Worm (Caenorhabditis elegans) whole organism, midembryonic: ENCODE data around the gene F35H8.2.

Experiments used
- T22C8.4 ChIP-seq: fragments of 200-800 bp; sonication (Bioruptor generic); IDR thresholded peaks from 2 replicates; pipeline ENCODE4 v1.3.6; 2022; ENCODE audit warnings: missing genetic modification characterization, missing compliant biosample characterization
- cog-1 ChIP-seq: sonication (generic microtip); optimal IDR thresholded peaks from 2 replicates; lab custom pipeline; 2016; ENCODE audit warnings: missing genetic modification characterization, missing compliant biosample characterization
- flt-1 ChIP-seq: fragments of 200-800 bp; sonication (Bioruptor generic); IDR thresholded peaks from 2 replicates; pipeline ENCODE4 v1.3.6; 2022; ENCODE audit warnings: missing genetic modification characterization, missing compliant biosample characterization
- klf-2 ChIP-seq: fragments of 200-800 bp; sonication (Bioruptor generic); conservative IDR thresholded peaks from 2 replicates; pipeline ENCODE4 v1.3.6; 2022; ENCODE audit warnings: missing genetic modification reagents, missing genetic modification characterization, missing compliant biosample characterization
- med-1 ChIP-seq: sonication (generic microtip); optimal IDR thresholded peaks from 2 replicates; lab custom pipeline; 2017; ENCODE audit warnings: missing genetic modification characterization, mild to moderate bottlenecking, missing compliant biosample characterization, antibody characterized with exemption, missing genetic modification reagents; ENCODE audit not compliant: insufficient read depth
- ref-1 ChIP-seq: fragments of 200-800 bp; sonication (Bioruptor generic); conservative IDR thresholded peaks from 2 replicates; pipeline ENCODE4 v1.3.6; 2022; ENCODE audit warnings: missing genetic modification reagents, missing genetic modification characterization, missing compliant biosample characterization
- tab-1 ChIP-seq: fragments of 200-800 bp; sonication (Bioruptor generic); IDR thresholded peaks from 2 replicates; pipeline ENCODE4 v1.3.6; 2022; ENCODE audit warnings: missing genetic modification characterization, missing compliant biosample characterization
- ztf-23 ChIP-seq: fragments of 200-800 bp; sonication (Bioruptor generic); IDR thresholded peaks from 2 replicates; pipeline ENCODE4 v1.3.6; 2022; ENCODE audit warnings: missing genetic modification reagents, missing genetic modification characterization, missing compliant biosample characterization
- ztf-29 ChIP-seq: fragments of 200-800 bp; sonication (Bioruptor generic); IDR thresholded peaks from 2 replicates; pipeline ENCODE4 v1.3.6; 2022; ENCODE audit warnings: missing genetic modification reagents, missing genetic modification characterization, missing compliant biosample characterization

F35H8.2 gene

ce11 chrII:9532011-9532410 is 23.3 kb upstream of the F35H8.2 start, which contains the start of gene sra-9:
TSS of gene sra-9 (plus strand) at chrII:9532311.
- TF ChIP-seq ref-1 (GFP tag; lab: Robert Waterston, UW): no peak
- no peak for TF ChIP-seq ztf-23 (GFP tag; lab: Robert Waterston, UW)
- no peak for TF ChIP-seq flt-1
- no peak for TF ChIP-seq ztf-29 (GFP tag; lab: Robert Waterston, UW)
- no peak for TF ChIP-seq med-1 (GFP tag; lab: Kevin White, UChicago)
- no peak for TF ChIP-seq klf-2
- TF ChIP-seq cog-1 (tag; lab: Kevin White, UChicago): no peak
- no peak for TF ChIP-seq tab-1
- no peak for TF ChIP-seq T22C8.4 (GFP tag; lab: Robert Waterston, UW)

- TF ChIP-seq tab-1 (no peak), flt-1 (no peak), ztf-29 (GFP tag; lab: Robert Waterston, UW) (no peak), med-1 (GFP tag; lab: Kevin White, UChicago) (no peak), cog-1 (tag; lab: Kevin White, UChicago) (no peak), ztf-23 (GFP tag; lab: Robert Waterston, UW) (no peak), T22C8.4 (GFP tag; lab: Robert Waterston, UW) (no peak), ref-1 (GFP tag; lab: Robert Waterston, UW) (no peak), klf-2 (no peak)
Observed at ce11 chrII:9537429-9537828, 17.9 kb upstream of the F35H8.2 start, which contains the start of gene sra-8. TSS of gene sra-8 (plus strand) at chrII:9537729.

ce11 chrII:9540723-9541122 is 14.6 kb upstream of the F35H8.2 start, which contains the start of gene sra-3:
TSS of gene sra-3 (minus strand) at chrII:9540823.
- no peak for TF ChIP-seq ref-1 (GFP tag; lab: Robert Waterston, UW)
- no peak for TF ChIP-seq flt-1
- no peak for TF ChIP-seq ztf-23 (GFP tag; lab: Robert Waterston, UW)
- TF ChIP-seq T22C8.4 (GFP tag; lab: Robert Waterston, UW): no peak
- TF ChIP-seq cog-1 (tag; lab: Kevin White, UChicago): no peak
- no peak for TF ChIP-seq klf-2
- TF ChIP-seq tab-1: no peak
- no peak for TF ChIP-seq med-1 (GFP tag; lab: Kevin White, UChicago)
- no peak for TF ChIP-seq ztf-29 (GFP tag; lab: Robert Waterston, UW)

- TF ChIP-seq med-1 (GFP tag; lab: Kevin White, UChicago) (no peak), tab-1 (no peak), ref-1 (GFP tag; lab: Robert Waterston, UW) (no peak), T22C8.4 (GFP tag; lab: Robert Waterston, UW) (no peak), klf-2 (no peak), flt-1 (no peak), ztf-23 (GFP tag; lab: Robert Waterston, UW) (no peak), cog-1 (tag; lab: Kevin White, UChicago) (no peak), ztf-29 (GFP tag; lab: Robert Waterston, UW) (no peak)
Observed at ce11 chrII:9542785-9543184, 12.5 kb upstream of the F35H8.2 start, which contains the start of gene sra-4. TSS of gene sra-4 (minus strand) at chrII:9542885.

ce11 chrII:9544386-9544785 is 10.9 kb upstream of the F35H8.2 start, which contains the start of gene sra-7:
TSS of gene sra-7 (plus strand) at chrII:9544686.
- TF ChIP-seq tab-1: no peak
- TF ChIP-seq ztf-29 (GFP tag; lab: Robert Waterston, UW): no peak
- TF ChIP-seq med-1 (GFP tag; lab: Kevin White, UChicago): no peak
- TF ChIP-seq T22C8.4 (GFP tag; lab: Robert Waterston, UW): no peak
- TF ChIP-seq ztf-23 (GFP tag; lab: Robert Waterston, UW): no peak
- no peak for TF ChIP-seq cog-1 (tag; lab: Kevin White, UChicago)
- no peak for TF ChIP-seq ref-1 (GFP tag; lab: Robert Waterston, UW)
- no peak for TF ChIP-seq klf-2
- TF ChIP-seq flt-1: no peak

- no peak for TF ChIP-seq ztf-23 (GFP tag; lab: Robert Waterston, UW)
- no peak for TF ChIP-seq cog-1 (tag; lab: Kevin White, UChicago)
- no peak for TF ChIP-seq med-1 (GFP tag; lab: Kevin White, UChicago)
- TF ChIP-seq ref-1 (GFP tag; lab: Robert Waterston, UW): no peak
- no peak for TF ChIP-seq T22C8.4 (GFP tag; lab: Robert Waterston, UW)
- no peak for TF ChIP-seq klf-2
- TF ChIP-seq tab-1: no peak
- no peak for TF ChIP-seq flt-1
- TF ChIP-seq ztf-29 (GFP tag; lab: Robert Waterston, UW): no peak
Observed at ce11 chrII:9550718-9551117, 4.6 kb upstream of the F35H8.2 start, which contains the start of gene sra-6. TSS of gene sra-6 (minus strand) at chrII:9550818.

- TF ChIP-seq klf-2 (no peak), ztf-23 (GFP tag; lab: Robert Waterston, UW) (no peak), ref-1 (GFP tag; lab: Robert Waterston, UW) (no peak), tab-1 (no peak), med-1 (GFP tag; lab: Kevin White, UChicago) (no peak), ztf-29 (GFP tag; lab: Robert Waterston, UW) (no peak), T22C8.4 (GFP tag; lab: Robert Waterston, UW) (no peak), flt-1 (no peak), cog-1 (tag; lab: Kevin White, UChicago) (no peak)
Observed at ce11 chrII:9551536-9551935, 3.8 kb upstream of the F35H8.2 start, which contains the start of gene F35H8.12. TSS of gene F35H8.12 (plus strand) at chrII:9551836.

- TF ChIP-seq klf-2: no peak
Observed at ce11 chrII:9553179-9553578, 2.1 kb upstream of the F35H8.2 start, which contains the start of gene F35H8.1. TSS of gene F35H8.1 (minus strand) at chrII:9553279.

ce11 chrII:9556582-9556981 is 1.3 kb downstream of the F35H8.2 start:
- TF ChIP-seq klf-2 (no peak), ztf-29 (GFP tag; lab: Robert Waterston, UW) (no peak), cog-1 (tag; lab: Kevin White, UChicago) (no peak), T22C8.4 (GFP tag; lab: Robert Waterston, UW) (no peak), tab-1 (no peak), ztf-23 (GFP tag; lab: Robert Waterston, UW) (no peak)
